Worm (Caenorhabditis elegans): ENCODE results near the gene H12D21.6.

H12D21.6 gene

ce11 chrV:14933450-14934218 is 36.0 kb upstream of the H12D21.6 start:
- TF ChIP-seq elt-1 (tag; optimal IDR thresholded peaks at IDR 0.05; ENCODE audit: borderline replicate concordance, insufficient read depth) (no peak), unc-39 (tag; optimal IDR thresholded peaks at IDR 0.05) (no peak), mab-5 (tag; optimal IDR thresholded peaks at IDR 0.05) (no peak), nhr-237 (tag; optimal IDR thresholded peaks at IDR 0.05) (no peak), elt-3 (tag; optimal IDR thresholded peaks at IDR 0.05) (no peak), hlh-1 (tag; optimal IDR thresholded peaks at IDR 0.05) (no peak), lin-32 (GFP tag; optimal IDR thresholded peaks at IDR 0.05) (no peak), ztf-11 (tag; optimal IDR thresholded peaks at IDR 0.05) (no peak)

ce11 chrV:14930168-14930567 is 32.5 kb upstream of the H12D21.6 start:
- peak; percentile 15 for TF ChIP-seq ces-1 (GFP tag; optimal IDR thresholded peaks at IDR 0.05)
- TF ChIP-seq nhr-76 (tag; optimal IDR thresholded peaks at IDR 0.05): no peak
- TF ChIP-seq ceh-83 (GFP tag; optimal IDR thresholded peaks at IDR 0.05): no peak
- TF ChIP-seq elt-1 (tag; optimal IDR thresholded peaks at IDR 0.05; ENCODE audit: borderline replicate concordance, insufficient read depth): no peak

ce11 chrV:14928248-14928647 is 30.6 kb upstream of the H12D21.6 start, which contains the start of gene srg-55:
Gene srg-55 (minus strand): TSS chrV:14928348.
- TF ChIP-seq lin-13 (tag; optimal IDR thresholded peaks at IDR 0.05) (no peak), nhr-76 (tag; optimal IDR thresholded peaks at IDR 0.05) (no peak), elt-3 (tag; optimal IDR thresholded peaks at IDR 0.05) (no peak), ztf-11 (tag; optimal IDR thresholded peaks at IDR 0.05) (no peak)

ce11 chrV:14924104-14924503 is 26.5 kb upstream of the H12D21.6 start, which contains the start of gene srg-54:
Gene srg-54 (minus strand): TSS chrV:14924204.
- TF ChIP-seq drap-1 (GFP tag; optimal IDR thresholded peaks at IDR 0.05) (no peak), cnd-1 (tag; optimal IDR thresholded peaks at IDR 0.05) (no peak), zip-8 (tag; optimal IDR thresholded peaks at IDR 0.05) (no peak), bed-3 (GFP tag; optimal IDR thresholded peaks at IDR 0.05) (no peak), ceh-39 (tag; optimal IDR thresholded peaks at IDR 0.05) (no peak), unc-62 (GFP tag; optimal IDR thresholded peaks at IDR 0.05) (no peak), nhr-28 (tag; optimal IDR thresholded peaks at IDR 0.05) (no peak), nhr-12 (tag; optimal IDR thresholded peaks at IDR 0.05) (no peak), nhr-237 (tag; optimal IDR thresholded peaks at IDR 0.05) (no peak), ces-1 (GFP tag; optimal IDR thresholded peaks at IDR 0.05) (no peak), lin-32 (GFP tag; optimal IDR thresholded peaks at IDR 0.05) (no peak), blmp-1 (tag; optimal IDR thresholded peaks at IDR 0.05) (no peak), lin-13 (tag; optimal IDR thresholded peaks at IDR 0.05) (no peak), M03D4.4 (tag; optimal IDR thresholded peaks at IDR 0.05) (no peak), elt-1 (tag; optimal IDR thresholded peaks at IDR 0.05; ENCODE audit: borderline replicate concordance, insufficient read depth) (no peak), ceh-43 (GFP tag; optimal IDR thresholded peaks at IDR 0.05) (no peak), pha-4 (tag; optimal IDR thresholded peaks at IDR 0.05) (no peak), sptf-1 (tag; optimal IDR thresholded peaks at IDR 0.05) (no peak)

ce11 chrV:14921509-14921908 is 23.9 kb upstream of the H12D21.6 start, which contains the start of gene zmp-4:
Gene zmp-4 (minus strand): TSS chrV:14921609.
- TF ChIP-seq lin-32 (GFP tag; optimal IDR thresholded peaks at IDR 0.05): no peak
- TF ChIP-seq elt-1 (tag; optimal IDR thresholded peaks at IDR 0.05; ENCODE audit: borderline replicate concordance, insufficient read depth): no peak
- no peak for TF ChIP-seq pha-4 (tag; optimal IDR thresholded peaks at IDR 0.05)
- no peak for TF ChIP-seq nhr-76 (tag; optimal IDR thresholded peaks at IDR 0.05)
- TF ChIP-seq nhr-2 (tag; optimal IDR thresholded peaks at IDR 0.05): no peak
- no peak for TF ChIP-seq sem-2 (GFP tag; optimal IDR thresholded peaks at IDR 0.05)
- TF ChIP-seq lin-13 (tag; optimal IDR thresholded peaks at IDR 0.05): no peak
- no peak for TF ChIP-seq unc-62 (GFP tag; optimal IDR thresholded peaks at IDR 0.05)
- TF ChIP-seq mep-1 (tag; optimal IDR thresholded peaks at IDR 0.05): no peak
- TF ChIP-seq mls-2 (tag; optimal IDR thresholded peaks at IDR 0.05): no peak
- TF ChIP-seq drap-1 (GFP tag; optimal IDR thresholded peaks at IDR 0.05): no peak
- no peak for TF ChIP-seq unc-120 (tag; optimal IDR thresholded peaks at IDR 0.05; ENCODE audit: poor library complexity, severe bottlenecking)
- TF ChIP-seq ceh-83 (GFP tag; optimal IDR thresholded peaks at IDR 0.05): no peak
- no peak for TF ChIP-seq lsy-2 (tag; optimal IDR thresholded peaks at IDR 0.05)
- TF ChIP-seq nhr-12 (tag; optimal IDR thresholded peaks at IDR 0.05): no peak
- TF ChIP-seq hlh-1 (tag; optimal IDR thresholded peaks at IDR 0.05): no peak
- TF ChIP-seq ces-1 (GFP tag; optimal IDR thresholded peaks at IDR 0.05): no peak
- TF ChIP-seq unc-39 (tag; optimal IDR thresholded peaks at IDR 0.05): no peak
